Fruit fly (Drosophila melanogaster) whole organism, embryonic: ENCODE measurements around the gene DIP-alpha.

Source experiments
- CG10147 ChIP-seq: fragments of 200-800 bp; sonication (Bioruptor generic); optimal IDR thresholded peaks from 2 replicates; lab custom pipeline; 2019; ENCODE audit warnings: missing biosample characterization, mild to moderate bottlenecking, missing genetic modification characterization, moderate library complexity
- CG13424 ChIP-seq: fragments of 200-800 bp; sonication (Bioruptor generic); optimal IDR thresholded peaks from 2 replicates; lab custom pipeline; 2019; ENCODE audit warnings: missing biosample characterization, mild to moderate bottlenecking, missing genetic modification characterization, moderate library complexity
- CG13894 ChIP-seq: fragments of 200-800 bp; sonication (Bioruptor generic); optimal IDR thresholded peaks from 3 replicates; lab custom pipeline; 2018; ENCODE audit warnings: missing biosample characterization, mild to moderate bottlenecking, missing genetic modification characterization, moderate library complexity
- CG14050 ChIP-seq: fragments of 200-800 bp; sonication (Bioruptor generic); IDR thresholded peaks from 3 replicates; pipeline ENCODE4 v1.3.6; 2022; ENCODE audit warnings: missing biosample characterization, missing genetic modification characterization
- CG18011 ChIP-seq: fragments of 200-800 bp; sonication (Bioruptor generic); optimal IDR thresholded peaks from 2 replicates; lab custom pipeline; 2017; ENCODE audit warnings: missing biosample characterization, missing genetic modification characterization, mild to moderate bottlenecking, moderate library complexity, missing genotype
- CG2116 ChIP-seq: fragments of 200-800 bp; sonication (Bioruptor generic); optimal IDR thresholded peaks from 3 replicates; lab custom pipeline; 2018; ENCODE audit warnings: missing biosample characterization, mild to moderate bottlenecking, missing genetic modification characterization
- CG3407 ChIP-seq: fragments of 200-800 bp; sonication (Bioruptor generic); optimal IDR thresholded peaks from 2 replicates; lab custom pipeline; 2018; ENCODE audit warnings: missing biosample characterization, mild to moderate bottlenecking, missing genetic modification characterization
- Drgx ChIP-seq: fragments of 200-800 bp; sonication (Bioruptor generic); IDR thresholded peaks from 2 replicates; pipeline ENCODE4 v1.3.6; 2022; ENCODE audit warnings: missing biosample characterization, missing genetic modification characterization
- Hmr ChIP-seq: fragments of 200-800 bp; sonication (Bioruptor generic); optimal IDR thresholded peaks from 3 replicates; lab custom pipeline; 2017; ENCODE audit warnings: mild to moderate bottlenecking, missing biosample characterization, missing genetic modification reagents, missing genetic modification characterization
- Med ChIP-seq: fragments of 200-800 bp; sonication (Bioruptor generic); peaks from one replicate; lab custom pipeline; 2016; ENCODE audit warnings: missing biosample characterization, missing genetic modification characterization, mild to moderate bottlenecking, inconsistent platforms, moderate library complexity
- al ChIP-seq: fragments of 200-800 bp; sonication (Bioruptor generic); IDR thresholded peaks from 2 replicates; pipeline ENCODE4 v1.3.6; 2022; ENCODE audit warnings: missing biosample characterization, missing genetic modification characterization
- cad ChIP-seq: fragments of >200 bp; optimal IDR thresholded peaks from 2 replicates; lab custom pipeline; 2017; ENCODE audit warnings: missing biosample characterization, missing genetic modification characterization
- gem ChIP-seq: fragments of 200-800 bp; sonication (Bioruptor generic); optimal IDR thresholded peaks from 2 replicates; lab custom pipeline; 2019; ENCODE audit warnings: missing biosample characterization, mild to moderate bottlenecking, missing genetic modification characterization, moderate library complexity
- slbo ChIP-seq: fragments of 200-800 bp; sonication (Bioruptor generic); IDR thresholded peaks from 2 replicates; pipeline ENCODE4 v1.3.6; 2022; ENCODE audit warnings: missing biosample characterization, missing genetic modification characterization

Gene DIP-alpha

dm6 chrX:3457518-3457917 lies 113.9 kb downstream of the DIP-alpha start (continued):
- TF ChIP-seq CG2116 (GFP tag; lab: Kevin White, UChicago) (no peak), CG10147 (GFP tag; lab: Kevin White, UChicago) (no peak), CG14050 (GFP tag; lab: Robert Waterston, UW) (no peak), CG13894 (tag; lab: Kevin White, UChicago) (peak; percentile 27), gem (tag; lab: Kevin White, UChicago) (peak; percentile 15), CG13424 (tag; lab: Kevin White, UChicago) (no peak), Med (GFP tag; lab: Kevin White, UChicago) (peak; percentile 43), Hmr (no peak), al (0 out of 2 replicates have a peak, but pooled peaks have one; percentile 10), slbo (GFP tag; lab: Robert Waterston, UW) (peak; percentile 53), Drgx (GFP tag; lab: Robert Waterston, UW) (peak; percentile 54), cad (no peak), CG3407 (no peak), CG18011 (GFP tag; lab: Kevin White, UChicago) (no peak)
